Worm (Caenorhabditis elegans) whole organism, early embryonic: Measurements from ENCODE around the gene F37C12.18.

ENCODE experiments used
- tbx-37 ChIP-seq: fragments of 200-800 bp; sonication (Bioruptor generic); conservative IDR thresholded peaks from 2 replicates; pipeline ENCODE4 v1.3.6; 2022; ENCODE audit warnings: missing genetic modification reagents, missing genetic modification characterization, missing compliant biosample characterization
- tra-4 ChIP-seq: sonication (generic microtip); optimal IDR thresholded peaks from 2 replicates; lab custom pipeline; 2017; ENCODE audit warnings: missing genetic modification characterization, missing compliant biosample characterization

- TF ChIP-seq tra-4 (tag; lab: Kevin White, UChicago) (no peak), tbx-37 (GFP tag; lab: Robert Waterston, UW) (no peak)
Measured at ce11 chrIII:7144749-7145148, 50.5 kb downstream of the F37C12.18 start, which contains the start of gene glr-2.
